Worm (Caenorhabditis elegans) whole organism, L4 larva: ENCODE results near the gene F20A1.6.

Experiments
- T20F7.1 ChIP-seq: fragments of 200-800 bp; sonication (Bioruptor generic); optimal IDR thresholded peaks from 2 replicates; lab custom pipeline; 2018; ENCODE audit warnings: mild to moderate bottlenecking, missing genetic modification characterization, missing compliant biosample characterization
- ZK337.2 ChIP-seq: fragments of 200-800 bp; sonication (Bioruptor generic); IDR thresholded peaks from 2 replicates; pipeline ENCODE4 v1.3.6; 2022; ENCODE audit warnings: missing genetic modification reagents, missing genetic modification characterization, missing compliant biosample characterization
- ZK546.5 ChIP-seq, 2 experiments: sonication (generic microtip); optimal IDR thresholded peaks; 2 replicates each; lab custom pipeline; 2017; ENCODE audit warnings: missing biosample characterization in 2 of 2, missing genetic modification characterization in 2 of 2
- arid-1 ChIP-seq: fragments of 200-800 bp; sonication (Bioruptor generic); conservative IDR thresholded peaks from 2 replicates; pipeline ENCODE4 v1.3.6; 2022; ENCODE audit warnings: missing genetic modification reagents, missing genetic modification characterization, missing compliant biosample characterization
- attf-4 ChIP-seq: sonication (generic microtip); optimal IDR thresholded peaks from 3 replicates; lab custom pipeline; 2017; ENCODE audit warnings: missing biosample characterization, missing genetic modification characterization
- ceh-32 ChIP-seq: sonication (generic microtip); optimal IDR thresholded peaks from 2 replicates; lab custom pipeline; 2016; ENCODE audit warnings: mild to moderate bottlenecking, missing genetic modification characterization, missing compliant biosample characterization; ENCODE audit not compliant: poor library complexity
- cey-2 ChIP-seq: sonication (generic microtip); optimal IDR thresholded peaks from 3 replicates; lab custom pipeline; 2017; ENCODE audit warnings: missing genetic modification characterization, mild to moderate bottlenecking, missing compliant biosample characterization, antibody characterized with exemption, borderline replicate concordance; ENCODE audit not compliant: insufficient read depth
- ctbp-1 ChIP-seq: fragments of 200-800 bp; sonication (Bioruptor generic); IDR thresholded peaks from 2 replicates; pipeline ENCODE4 v1.3.6; 2022; ENCODE audit warnings: missing genetic modification reagents, missing genetic modification characterization, missing compliant biosample characterization
- daf-16 ChIP-seq, 3 experiments: sonication (generic microtip); optimal IDR thresholded peaks; 2 replicates each; lab custom pipeline; 2016 to 2017; ENCODE audit warnings: missing genetic modification characterization in 3 of 3, missing genetic modification reagents in 3 of 3, mild to moderate bottlenecking in 2 of 3, missing compliant biosample characterization in 2 of 3, missing biosample characterization in 1 of 3, moderate library complexity in 1 of 3
- daf-19 ChIP-seq: fragments of 200-800 bp; sonication (Bioruptor generic); conservative IDR thresholded peaks from 2 replicates; pipeline ENCODE4 v1.3.6; 2022; ENCODE audit warnings: missing genetic modification characterization, missing compliant biosample characterization
- daf-8 ChIP-seq: fragments of 200-800 bp; sonication (Bioruptor generic); IDR thresholded peaks from 2 replicates; pipeline ENCODE4 v1.3.6; 2022; ENCODE audit warnings: missing genetic modification characterization, missing compliant biosample characterization
- dmd-8 ChIP-seq: fragments of 200-800 bp; sonication (Bioruptor generic); IDR thresholded peaks from 2 replicates; pipeline ENCODE4 v1.3.6; 2022; ENCODE audit warnings: missing genetic modification characterization, missing compliant biosample characterization
- dmd-9 ChIP-seq: fragments of 200-800 bp; sonication (Bioruptor generic); IDR thresholded peaks from 2 replicates; pipeline ENCODE4 v1.3.6; 2022; ENCODE audit warnings: missing genetic modification reagents, missing genetic modification characterization, missing compliant biosample characterization
- dpl-1 ChIP-seq: fragments of 150-350 bp; optimal IDR thresholded peaks from 2 replicates; lab custom pipeline; 2014; ENCODE audit warnings: missing biosample characterization, missing genetic modification reagents, missing genetic modification characterization
- duxl-1 ChIP-seq: sonication (generic microtip); optimal IDR thresholded peaks from 2 replicates; lab custom pipeline; 2016; ENCODE audit warnings: mild to moderate bottlenecking, missing genetic modification characterization, moderate library complexity, missing compliant biosample characterization; ENCODE audit not compliant: poor library complexity
- egl-27 ChIP-seq: sonication (generic microtip); optimal IDR thresholded peaks from 3 replicates; lab custom pipeline; 2017; ENCODE audit warnings: missing biosample characterization, missing genetic modification reagents, missing genetic modification characterization
- egl-43 ChIP-seq: fragments of 200-800 bp; sonication (Bioruptor generic); IDR thresholded peaks from 2 replicates; pipeline ENCODE4 v1.3.6; 2022; ENCODE audit warnings: missing genetic modification reagents, missing genetic modification characterization, missing compliant biosample characterization
- fkh-10 ChIP-seq: fragments of 150-350 bp; optimal IDR thresholded peaks from 2 replicates; lab custom pipeline; 2014; ENCODE audit warnings: missing biosample characterization, missing genetic modification reagents, missing genetic modification characterization
- gei-8 ChIP-seq: fragments of 200-800 bp; sonication (Bioruptor generic); optimal IDR thresholded peaks from 2 replicates; lab custom pipeline; 2018; ENCODE audit warnings: mild to moderate bottlenecking, missing genetic modification characterization, missing compliant biosample characterization
- hmg-1.1 ChIP-seq: fragments of 200-800 bp; sonication (Bioruptor generic); IDR thresholded peaks from 2 replicates; pipeline ENCODE4 v1.3.6; 2022; ENCODE audit warnings: missing genetic modification reagents, missing genetic modification characterization, missing compliant biosample characterization
- lin-29 ChIP-seq: fragments of 200-800 bp; sonication (Bioruptor generic); IDR thresholded peaks from 2 replicates; pipeline ENCODE4 v1.3.6; 2022; ENCODE audit warnings: missing genetic modification reagents, missing genetic modification characterization, missing compliant biosample characterization
- lir-3 ChIP-seq: sonication (generic microtip); optimal IDR thresholded peaks from 2 replicates; lab custom pipeline; 2016; ENCODE audit warnings: mild to moderate bottlenecking, missing genetic modification characterization, missing compliant biosample characterization
- lsy-2 ChIP-seq, 2 experiments: fragments of 150-350 bp in 1 of 2; sonication (generic microtip) in 1 of 2; optimal IDR thresholded peaks; 2 replicates each; lab custom pipeline; 2014 to 2017; ENCODE audit warnings: missing biosample characterization in 2 of 2, missing genetic modification characterization in 2 of 2
- mxl-2 ChIP-seq: fragments of 200-800 bp; sonication (Bioruptor generic); conservative IDR thresholded peaks from 2 replicates; pipeline ENCODE4 v1.3.6; 2022; ENCODE audit warnings: missing genetic modification reagents, missing genetic modification characterization, missing compliant biosample characterization
- nhr-10 ChIP-seq: fragments of 150-350 bp; optimal IDR thresholded peaks from 2 replicates; lab custom pipeline; 2014; ENCODE audit warnings: missing biosample characterization, missing genetic modification characterization
- nhr-102 ChIP-seq: sonication (generic microtip); optimal IDR thresholded peaks from 2 replicates; lab custom pipeline; 2016; ENCODE audit warnings: mild to moderate bottlenecking, missing genetic modification characterization, moderate library complexity, missing compliant biosample characterization
- nhr-11 ChIP-seq: fragments of 150-350 bp; optimal IDR thresholded peaks from 2 replicates; lab custom pipeline; 2014; ENCODE audit warnings: missing biosample characterization, missing genetic modification characterization
- nhr-42 ChIP-seq: fragments of 200-800 bp; sonication (Bioruptor generic); IDR thresholded peaks from 2 replicates; pipeline ENCODE4 v1.3.6; 2022; ENCODE audit warnings: missing genetic modification characterization, missing compliant biosample characterization
- nhr-6 ChIP-seq: fragments of 150-350 bp; optimal IDR thresholded peaks from 2 replicates; lab custom pipeline; 2014; ENCODE audit warnings: missing biosample characterization, missing genetic modification characterization
- nhr-77 ChIP-seq: fragments of 150-350 bp; optimal IDR thresholded peaks from 2 replicates; lab custom pipeline; 2014; ENCODE audit warnings: missing biosample characterization, missing genetic modification characterization
- sdz-12 ChIP-seq: fragments of 200-800 bp; sonication (Bioruptor generic); optimal IDR thresholded peaks from 2 replicates; lab custom pipeline; 2018; ENCODE audit warnings: mild to moderate bottlenecking, missing genetic modification characterization, missing compliant biosample characterization
- snpc-1.2 ChIP-seq: fragments of 200-800 bp; sonication (Bioruptor generic); IDR thresholded peaks from 2 replicates; pipeline ENCODE4 v1.3.6; 2022; ENCODE audit warnings: missing genetic modification reagents, missing genetic modification characterization, missing compliant biosample characterization
- snpc-4 ChIP-seq: fragments of 150-350 bp; optimal IDR thresholded peaks from 2 replicates; lab custom pipeline; 2014; ENCODE audit warnings: missing biosample characterization, missing genetic modification characterization
- tra-1 ChIP-seq: fragments of 200-800 bp; sonication (Bioruptor generic); IDR thresholded peaks from 2 replicates; pipeline ENCODE4 v1.3.6; 2022; ENCODE audit warnings: missing genetic modification reagents, missing genetic modification characterization, missing compliant biosample characterization
- unc-130 ChIP-seq: sonication (generic microtip); optimal IDR thresholded peaks from 2 replicates; lab custom pipeline; 2016; ENCODE audit warnings: missing genetic modification reagents, missing genetic modification characterization, missing compliant biosample characterization
- zfp-3 ChIP-seq: fragments of 200-800 bp; sonication (Bioruptor generic); conservative IDR thresholded peaks from 2 replicates; pipeline ENCODE4 v1.3.6; 2022; ENCODE audit warnings: missing genetic modification reagents, missing genetic modification characterization, missing compliant biosample characterization
- ztf-11 ChIP-seq: fragments of 150-350 bp; optimal IDR thresholded peaks from 2 replicates; lab custom pipeline; 2014; ENCODE audit warnings: missing biosample characterization, missing genetic modification characterization

The F20A1.6 gene

ce11 chrV:7022981-7023380 lies 4.0 kb downstream of the F20A1.6 start:
- TF ChIP-seq dpl-1 (GFP tag; lab: Kevin White, UChicago): no peak
- TF ChIP-seq lir-3 (tag; lab: Kevin White, UChicago): no peak
- TF ChIP-seq tra-1 (GFP tag; lab: Robert Waterston, UW): no peak

DNA sequence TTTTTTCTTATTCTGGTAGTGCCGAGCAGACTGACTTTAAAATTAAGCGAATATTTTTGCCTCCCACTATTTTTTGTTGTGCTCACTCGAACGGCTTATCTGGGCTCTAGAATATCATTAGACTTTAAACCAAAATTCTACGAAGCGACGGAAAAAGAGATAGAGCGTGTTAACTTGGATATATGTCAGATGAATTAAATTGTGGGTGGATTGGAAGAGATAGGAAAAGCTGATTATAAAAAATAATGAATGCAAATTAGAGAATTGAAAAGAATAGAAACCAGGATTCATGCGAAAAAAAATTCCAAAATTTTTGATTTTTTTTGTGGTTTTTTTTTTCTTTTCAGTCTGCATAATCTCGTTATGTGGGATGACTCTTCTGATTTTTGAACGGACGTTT lies 5.2 kb downstream of the F20A1.6 start, which contains the start of gene F20A1.4:
F20A1.4 (minus strand) TSS at position 101 of the 400 bp plus-strand sequence.
- no peak for TF ChIP-seq arid-1 (GFP tag; lab: Robert Waterston, UW)
- TF ChIP-seq ceh-32 (tag; lab: Kevin White, UChicago): no peak
- no peak for TF ChIP-seq tra-1 (GFP tag; lab: Robert Waterston, UW)
- no peak for TF ChIP-seq gei-8 (GFP tag; lab: Kevin White, UChicago)
- TF ChIP-seq dmd-8: no peak
- TF ChIP-seq attf-4: no peak

DNA sequence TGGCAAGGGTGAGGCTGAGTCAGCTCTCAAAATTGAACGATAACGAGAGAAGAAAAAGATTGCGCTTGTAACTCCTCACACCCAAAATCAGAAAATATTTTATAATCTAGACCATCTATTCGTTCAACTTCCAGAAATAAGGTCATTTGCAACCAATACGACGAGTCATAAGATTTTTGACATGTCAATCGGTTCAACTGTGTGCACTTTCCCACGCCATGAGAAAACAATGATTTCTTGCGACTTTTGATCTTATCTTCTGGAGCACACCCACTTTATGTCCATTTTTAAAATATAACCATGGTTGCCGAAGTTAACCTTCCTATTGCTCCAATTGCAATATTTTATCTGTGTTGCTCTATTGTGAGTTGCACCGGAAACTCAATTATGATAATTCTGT lies 9.9 kb downstream of the F20A1.6 start, which contains the start of gene srsx-32:
srsx-32 (plus strand) TSS at position 301 of the 400 bp plus-strand sequence.
- TF ChIP-seq fkh-10 (GFP tag; lab: Kevin White, UChicago): no peak
- no peak for TF ChIP-seq cey-2 (tag; lab: Kevin White, UChicago)
- TF ChIP-seq lin-29: no peak
- no peak for TF ChIP-seq nhr-42 (GFP tag; lab: Robert Waterston, UW)
- no peak for TF ChIP-seq mxl-2 (GFP tag; lab: Robert Waterston, UW)
- TF ChIP-seq egl-43 (GFP tag; lab: Robert Waterston, UW): no peak
- TF ChIP-seq nhr-11: no peak
- no peak for TF ChIP-seq nhr-77 (tag; lab: Kevin White, UChicago)
- no peak for TF ChIP-seq ZK546.5 (tag; optimal IDR thresholded peaks at IDR 0.05; lab: Kevin White, UChicago)
- TF ChIP-seq sdz-12 (GFP tag; lab: Kevin White, UChicago): no peak
- TF ChIP-seq duxl-1: no peak
- TF ChIP-seq hmg-1.1 (GFP tag; lab: Robert Waterston, UW): no peak
- TF ChIP-seq ctbp-1: no peak
- no peak for TF ChIP-seq nhr-102 (tag; lab: Kevin White, UChicago)
- TF ChIP-seq snpc-4 (tag; lab: Kevin White, UChicago): no peak
- no peak for TF ChIP-seq nhr-6 (tag; lab: Kevin White, UChicago)
- no peak for TF ChIP-seq daf-16 (GFP tag; optimal IDR thresholded peaks at IDR 0.05; lab: Kevin White, UChicago)
- TF ChIP-seq daf-16 (tag; optimal IDR thresholded peaks at IDR 0.05; lab: Kevin White, UChicago): no peak
- TF ChIP-seq lsy-2 (tag; optimal IDR thresholded peaks at IDR 0.05; lab: Kevin White, UChicago): no peak
- TF ChIP-seq T20F7.1: no peak

DNA sequence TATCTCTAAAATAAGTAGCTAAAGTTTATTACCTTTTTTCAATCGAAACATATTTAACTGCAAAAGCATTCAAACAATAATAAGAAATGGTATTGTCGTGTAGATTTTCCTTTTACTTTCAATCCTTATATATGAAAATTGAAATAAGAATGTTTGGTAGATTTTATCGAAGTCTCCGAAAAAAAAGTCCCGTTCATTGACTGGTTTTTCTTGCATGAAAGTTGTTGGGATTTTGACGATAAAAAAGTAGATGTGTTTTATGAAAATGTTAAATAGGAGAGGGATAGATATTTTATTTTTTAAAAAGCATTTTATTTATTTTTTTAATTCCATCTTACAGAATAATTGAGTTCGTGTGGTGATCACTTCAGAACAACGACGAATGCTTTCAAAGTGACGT lies 11.1 kb downstream of the F20A1.6 start, which contains the start of gene C33G8.13:
C33G8.13 (minus strand) TSS at position 101 of the 400 bp plus-strand sequence.
- TF ChIP-seq nhr-10 (tag; lab: Kevin White, UChicago): no peak
- TF ChIP-seq ztf-11 (tag; lab: Kevin White, UChicago): no peak
- TF ChIP-seq zfp-3 (GFP tag; lab: Robert Waterston, UW): no peak
- no peak for TF ChIP-seq nhr-102 (tag; lab: Kevin White, UChicago)
- no peak for TF ChIP-seq hmg-1.1 (GFP tag; lab: Robert Waterston, UW)
- no peak for TF ChIP-seq daf-19 (GFP tag; lab: Robert Waterston, UW)
- TF ChIP-seq ZK337.2 (GFP tag; lab: Robert Waterston, UW): no peak
- no peak for TF ChIP-seq T20F7.1
- no peak for TF ChIP-seq nhr-42 (GFP tag; lab: Robert Waterston, UW)
- TF ChIP-seq snpc-1.2: no peak
- no peak for TF ChIP-seq unc-130 (GFP tag; lab: Kevin White, UChicago)
- no peak for TF ChIP-seq dmd-9
- TF ChIP-seq egl-27: no peak
- TF ChIP-seq ZK546.5 (tag; optimal IDR thresholded peaks at IDR 0.05; lab: Kevin White, UChicago): no peak
- no peak for TF ChIP-seq daf-8
